Worm (Caenorhabditis elegans) whole organism, L4 larva: ENCODE data around the gene F09B9.4.

Experiments
- F37D6.2 ChIP-seq: sonication (generic microtip); optimal IDR thresholded peaks from 2 replicates; lab custom pipeline; 2016; ENCODE audit warnings: mild to moderate bottlenecking, missing genetic modification characterization, missing compliant biosample characterization
- T20F7.1 ChIP-seq: fragments of 200-800 bp; sonication (Bioruptor generic); optimal IDR thresholded peaks from 2 replicates; lab custom pipeline; 2018; ENCODE audit warnings: mild to moderate bottlenecking, missing genetic modification characterization, missing compliant biosample characterization
- Y75B8A.6 ChIP-seq: fragments of 200-800 bp; sonication (Bioruptor generic); IDR thresholded peaks from 2 replicates; pipeline ENCODE4 v1.3.6; 2022; ENCODE audit warnings: missing genetic modification reagents, missing genetic modification characterization, missing compliant biosample characterization
- aha-1 ChIP-seq: fragments of 150-350 bp; peaks from one replicate; lab custom pipeline; 2014; ENCODE audit warnings: missing biosample characterization, missing genetic modification characterization
- aly-2 ChIP-seq: sonication (generic microtip); optimal IDR thresholded peaks from 2 replicates; lab custom pipeline; 2018; ENCODE audit warnings: missing biosample characterization, missing genetic modification characterization
- attf-4 ChIP-seq: sonication (generic microtip); optimal IDR thresholded peaks from 3 replicates; lab custom pipeline; 2017; ENCODE audit warnings: missing biosample characterization, missing genetic modification characterization
- ceh-28 ChIP-seq: fragments of 150-350 bp; optimal IDR thresholded peaks from 2 replicates; lab custom pipeline; 2014; ENCODE audit warnings: missing biosample characterization, missing genetic modification reagents, missing genetic modification characterization
- ceh-44 ChIP-seq: fragments of 200-800 bp; sonication (Bioruptor generic); IDR thresholded peaks from 2 replicates; pipeline ENCODE4 v1.3.6; 2022; ENCODE audit warnings: missing genetic modification reagents, missing genetic modification characterization, missing compliant biosample characterization
- ces-1 ChIP-seq: fragments of 150-350 bp; sonication (generic microtip); optimal IDR thresholded peaks from 4 replicates; lab custom pipeline; 2014; ENCODE audit warnings: missing biosample characterization, missing genetic modification reagents, missing genetic modification characterization
- cey-2 ChIP-seq: sonication (generic microtip); optimal IDR thresholded peaks from 3 replicates; lab custom pipeline; 2017; ENCODE audit warnings: missing genetic modification characterization, mild to moderate bottlenecking, missing compliant biosample characterization, antibody characterized with exemption, borderline replicate concordance; ENCODE audit not compliant: insufficient read depth
- daf-12 ChIP-seq: fragments of 150-350 bp; optimal IDR thresholded peaks from 2 replicates; lab custom pipeline; 2014; ENCODE audit warnings: missing biosample characterization, missing genetic modification reagents, missing genetic modification characterization
- daf-8 ChIP-seq: fragments of 200-800 bp; sonication (Bioruptor generic); IDR thresholded peaks from 2 replicates; pipeline ENCODE4 v1.3.6; 2022; ENCODE audit warnings: missing genetic modification characterization, missing compliant biosample characterization
- dmd-9 ChIP-seq: fragments of 200-800 bp; sonication (Bioruptor generic); IDR thresholded peaks from 2 replicates; pipeline ENCODE4 v1.3.6; 2022; ENCODE audit warnings: missing genetic modification reagents, missing genetic modification characterization, missing compliant biosample characterization
- dve-1 ChIP-seq: sonication (generic microtip); optimal IDR thresholded peaks from 2 replicates; lab custom pipeline; 2017; ENCODE audit warnings: antibody characterized with exemption, mild to moderate bottlenecking, missing genetic modification characterization, missing compliant biosample characterization; ENCODE audit not compliant: insufficient read depth
- egl-27 ChIP-seq: sonication (generic microtip); optimal IDR thresholded peaks from 3 replicates; lab custom pipeline; 2017; ENCODE audit warnings: missing biosample characterization, missing genetic modification reagents, missing genetic modification characterization
- egl-43 ChIP-seq: fragments of 200-800 bp; sonication (Bioruptor generic); IDR thresholded peaks from 2 replicates; pipeline ENCODE4 v1.3.6; 2022; ENCODE audit warnings: missing genetic modification reagents, missing genetic modification characterization, missing compliant biosample characterization
- fkh-10 ChIP-seq: fragments of 150-350 bp; optimal IDR thresholded peaks from 2 replicates; lab custom pipeline; 2014; ENCODE audit warnings: missing biosample characterization, missing genetic modification reagents, missing genetic modification characterization
- hlh-30 ChIP-seq: sonication (generic microtip); optimal IDR thresholded peaks from 2 replicates; lab custom pipeline; 2017; ENCODE audit warnings: antibody characterized with exemption, mild to moderate bottlenecking, missing genetic modification characterization, missing compliant biosample characterization; ENCODE audit not compliant: insufficient read depth
- hmg-1.1 ChIP-seq: fragments of 200-800 bp; sonication (Bioruptor generic); IDR thresholded peaks from 2 replicates; pipeline ENCODE4 v1.3.6; 2022; ENCODE audit warnings: missing genetic modification reagents, missing genetic modification characterization, missing compliant biosample characterization
- jun-1 ChIP-seq: fragments of 150-350 bp; optimal IDR thresholded peaks from 2 replicates; lab custom pipeline; 2014; ENCODE audit warnings: missing biosample characterization, missing genetic modification reagents, missing genetic modification characterization
- lin-29 ChIP-seq: fragments of 200-800 bp; sonication (Bioruptor generic); IDR thresholded peaks from 2 replicates; pipeline ENCODE4 v1.3.6; 2022; ENCODE audit warnings: missing genetic modification reagents, missing genetic modification characterization, missing compliant biosample characterization
- lin-38 ChIP-seq: fragments of 200-800 bp; sonication (Bioruptor generic); IDR thresholded peaks from 2 replicates; pipeline ENCODE4 v1.3.6; 2022; ENCODE audit warnings: missing genetic modification reagents, missing genetic modification characterization, missing compliant biosample characterization
- lir-3 ChIP-seq: sonication (generic microtip); optimal IDR thresholded peaks from 2 replicates; lab custom pipeline; 2016; ENCODE audit warnings: mild to moderate bottlenecking, missing genetic modification characterization, missing compliant biosample characterization
- lsy-2 ChIP-seq, 2 experiments: fragments of 150-350 bp in 1 of 2; sonication (generic microtip) in 1 of 2; optimal IDR thresholded peaks; 2 replicates each; lab custom pipeline; 2014 to 2017; ENCODE audit warnings: missing biosample characterization in 2 of 2, missing genetic modification characterization in 2 of 2
- mdt-29 ChIP-seq: fragments of 200-800 bp; sonication (Bioruptor generic); IDR thresholded peaks from 2 replicates; pipeline ENCODE4 v1.3.6; 2022; ENCODE audit warnings: missing genetic modification reagents, missing genetic modification characterization, missing compliant biosample characterization
- mxl-3 ChIP-seq: fragments of 200-800 bp; sonication (Bioruptor generic); optimal IDR thresholded peaks from 2 replicates; lab custom pipeline; 2018; ENCODE audit warnings: mild to moderate bottlenecking, missing genetic modification characterization, missing compliant biosample characterization
- nhr-10 ChIP-seq: fragments of 150-350 bp; optimal IDR thresholded peaks from 2 replicates; lab custom pipeline; 2014; ENCODE audit warnings: missing biosample characterization, missing genetic modification characterization
- nhr-102 ChIP-seq: sonication (generic microtip); optimal IDR thresholded peaks from 2 replicates; lab custom pipeline; 2016; ENCODE audit warnings: mild to moderate bottlenecking, missing genetic modification characterization, moderate library complexity, missing compliant biosample characterization
- nhr-28 ChIP-seq: fragments of 150-350 bp; optimal IDR thresholded peaks from 2 replicates; lab custom pipeline; 2014; ENCODE audit warnings: missing biosample characterization, missing genetic modification characterization
- nhr-41 ChIP-seq: fragments of 200-800 bp; sonication (Bioruptor generic); IDR thresholded peaks from 2 replicates; pipeline ENCODE4 v1.3.6; 2022; ENCODE audit warnings: missing genetic modification reagents, missing genetic modification characterization, missing compliant biosample characterization
- nhr-6 ChIP-seq: fragments of 150-350 bp; optimal IDR thresholded peaks from 2 replicates; lab custom pipeline; 2014; ENCODE audit warnings: missing biosample characterization, missing genetic modification characterization
- nhr-76 ChIP-seq: fragments of 150-350 bp; optimal IDR thresholded peaks from 2 replicates; lab custom pipeline; 2014; ENCODE audit warnings: missing biosample characterization, missing genetic modification characterization
- php-3 ChIP-seq: fragments of 200-800 bp; sonication (Bioruptor generic); IDR thresholded peaks from 2 replicates; pipeline ENCODE4 v1.3.6; 2022; ENCODE audit warnings: missing genetic modification reagents, missing genetic modification characterization, missing compliant biosample characterization
- saeg-2 ChIP-seq: fragments of 200-800 bp; sonication (Bioruptor generic); IDR thresholded peaks from 2 replicates; pipeline ENCODE4 v1.3.6; 2022; ENCODE audit warnings: missing genetic modification reagents, missing genetic modification characterization, missing compliant biosample characterization
- set-16 ChIP-seq: fragments of 200-800 bp; sonication (Bioruptor generic); IDR thresholded peaks from 2 replicates; pipeline ENCODE4 v1.3.6; 2022; ENCODE audit warnings: missing genetic modification reagents, missing genetic modification characterization, missing compliant biosample characterization
- snpc-4 ChIP-seq: fragments of 150-350 bp; optimal IDR thresholded peaks from 2 replicates; lab custom pipeline; 2014; ENCODE audit warnings: missing biosample characterization, missing genetic modification characterization
- spr-1 ChIP-seq: sonication (generic microtip); optimal IDR thresholded peaks from 2 replicates; lab custom pipeline; 2016; ENCODE audit warnings: mild to moderate bottlenecking, missing genetic modification characterization, missing compliant biosample characterization
- spr-3 ChIP-seq: fragments of 200-800 bp; sonication (Bioruptor generic); optimal IDR thresholded peaks from 2 replicates; lab custom pipeline; 2018; ENCODE audit warnings: mild to moderate bottlenecking, missing genetic modification characterization, missing compliant biosample characterization
- tag-97 ChIP-seq: fragments of 200-800 bp; sonication (Bioruptor generic); IDR thresholded peaks from 2 replicates; pipeline ENCODE4 v1.3.6; 2022; ENCODE audit warnings: missing genetic modification characterization, missing compliant biosample characterization
- tra-1 ChIP-seq: fragments of 200-800 bp; sonication (Bioruptor generic); IDR thresholded peaks from 2 replicates; pipeline ENCODE4 v1.3.6; 2022; ENCODE audit warnings: missing genetic modification reagents, missing genetic modification characterization, missing compliant biosample characterization
- unc-130 ChIP-seq: sonication (generic microtip); optimal IDR thresholded peaks from 2 replicates; lab custom pipeline; 2016; ENCODE audit warnings: missing genetic modification reagents, missing genetic modification characterization, missing compliant biosample characterization
- unc-39 ChIP-seq: sonication (generic microtip); optimal IDR thresholded peaks from 2 replicates; lab custom pipeline; 2017; ENCODE audit warnings: missing biosample characterization, missing genetic modification characterization
- unc-62 ChIP-seq, 3 experiments: fragments of 150-350 bp in 1 of 3; sonication (generic microtip); optimal IDR thresholded peaks in 2 of 3; peaks in 1 of 3; 1 replicate in 1 of 3; 2 replicates in 2 of 3; lab custom pipeline; 2014 to 2017; ENCODE audit warnings: missing biosample characterization in 3 of 3, missing genetic modification characterization in 3 of 3, missing genetic modification reagents in 3 of 3, missing genotype in 1 of 3
- vab-7 ChIP-seq: fragments of 200-800 bp; sonication (Bioruptor generic); IDR thresholded peaks from 2 replicates; pipeline ENCODE4 v1.3.6; 2022; ENCODE audit warnings: missing genetic modification reagents, missing genetic modification characterization, missing compliant biosample characterization
- zag-1 ChIP-seq: fragments of 150-350 bp; optimal IDR thresholded peaks from 2 replicates; lab custom pipeline; 2014; ENCODE audit warnings: missing biosample characterization, missing genetic modification characterization
- zfp-2 ChIP-seq: sonication (generic microtip); optimal IDR thresholded peaks from 2 replicates; lab custom pipeline; 2016; ENCODE audit warnings: mild to moderate bottlenecking, missing genetic modification characterization, missing compliant biosample characterization
- zip-2 ChIP-seq: fragments of 150-350 bp; optimal IDR thresholded peaks from 2 replicates; lab custom pipeline; 2014; ENCODE audit warnings: missing biosample characterization, missing genetic modification characterization

Gene F09B9.4

ce11 chrX:10158716-10159115, 1.7 kb upstream of the F09B9.4 start, which contains the start of gene erd-2.1 (continued):
- TF ChIP-seq zag-1 (tag; lab: Kevin White, UChicago): no peak
- TF ChIP-seq lsy-2 (tag; optimal IDR thresholded peaks at IDR 0.05; lab: Kevin White, UChicago): peak; percentile 47 to 76
- TF ChIP-seq aly-2 (tag; lab: Kevin White, UChicago): no peak
- TF ChIP-seq T20F7.1 (GFP tag; lab: Kevin White, UChicago): no peak
- TF ChIP-seq egl-43: no peak
- no peak for TF ChIP-seq F37D6.2 (tag; lab: Kevin White, UChicago)
- no peak for TF ChIP-seq mdt-29 (GFP tag; lab: Robert Waterston, UW)
- TF ChIP-seq cey-2 (tag; lab: Kevin White, UChicago): no peak
- TF ChIP-seq nhr-28 (tag; lab: Kevin White, UChicago): peak; percentile 86
- peak; percentile 97 for TF ChIP-seq aha-1
- no peak for TF ChIP-seq egl-27
- TF ChIP-seq set-16 (GFP tag; lab: Robert Waterston, UW): peak; percentile 24; the same call in 1 of the 2 replicates
- no peak for TF ChIP-seq saeg-2 (GFP tag; lab: Robert Waterston, UW)
- TF ChIP-seq daf-8 (GFP tag; lab: Robert Waterston, UW): no peak
- TF ChIP-seq nhr-10: no peak
- TF ChIP-seq dmd-9 (GFP tag; lab: Robert Waterston, UW): no peak
- no peak for TF ChIP-seq vab-7 (GFP tag; lab: Robert Waterston, UW)
- peak in 1 of 2 experiments; percentile 81 for TF ChIP-seq unc-62 (GFP tag; optimal IDR thresholded peaks at IDR 0.05 in 1 of 2; lab: Kevin White, UChicago)
- TF ChIP-seq unc-62 (tag; optimal IDR thresholded peaks at IDR 0.05; lab: Kevin White, UChicago): no peak
- TF ChIP-seq ceh-44 (GFP tag; lab: Robert Waterston, UW): no peak
- TF ChIP-seq zfp-2 (tag; lab: Kevin White, UChicago): no peak
- TF ChIP-seq snpc-4 (tag; lab: Kevin White, UChicago): no peak
- TF ChIP-seq Y75B8A.6: no peak
- no peak for TF ChIP-seq ceh-28
- no peak for TF ChIP-seq nhr-102
- no peak for TF ChIP-seq lin-29 (GFP tag; lab: Robert Waterston, UW)
- TF ChIP-seq lin-38: no peak
- TF ChIP-seq spr-3: no peak
- no peak for TF ChIP-seq nhr-6 (tag; lab: Kevin White, UChicago)
- no peak for TF ChIP-seq jun-1 (tag; lab: Kevin White, UChicago)
- no peak for TF ChIP-seq spr-1 (tag; lab: Kevin White, UChicago)
- TF ChIP-seq tag-97 (GFP tag; lab: Robert Waterston, UW): no peak
- TF ChIP-seq attf-4 (tag; lab: Kevin White, UChicago): no peak
- peak; percentile 99 for TF ChIP-seq mxl-3
- TF ChIP-seq hmg-1.1 (GFP tag; lab: Robert Waterston, UW): peak; percentile 77
- TF ChIP-seq dve-1 (tag; lab: Kevin White, UChicago): peak; percentile 82
- TF ChIP-seq zip-2 (tag; lab: Kevin White, UChicago): no peak
- no peak for TF ChIP-seq unc-130

- TF ChIP-seq php-3 (GFP tag; lab: Robert Waterston, UW): no peak
- TF ChIP-seq lin-29 (GFP tag; lab: Robert Waterston, UW): no peak
- no peak for TF ChIP-seq nhr-41 (GFP tag; lab: Robert Waterston, UW)
- no peak for TF ChIP-seq mxl-3
- TF ChIP-seq lir-3 (tag; lab: Kevin White, UChicago): no peak
- no peak for TF ChIP-seq tra-1 (GFP tag; lab: Robert Waterston, UW)
- TF ChIP-seq attf-4 (tag; lab: Kevin White, UChicago): no peak
- TF ChIP-seq daf-12 (tag; lab: Kevin White, UChicago): no peak
- no peak for TF ChIP-seq unc-39 (tag; lab: Kevin White, UChicago)
- TF ChIP-seq ces-1 (GFP tag; lab: Kevin White, UChicago): peak; percentile 28
- no peak for TF ChIP-seq hlh-30
- TF ChIP-seq fkh-10 (GFP tag; lab: Kevin White, UChicago): peak; percentile 43
- no peak for TF ChIP-seq F37D6.2 (tag; lab: Kevin White, UChicago)
- peak in 1 of 2 experiments; percentile 54 for TF ChIP-seq unc-62 (GFP tag; optimal IDR thresholded peaks at IDR 0.05 in 1 of 2; lab: Kevin White, UChicago)
- TF ChIP-seq unc-62 (tag; optimal IDR thresholded peaks at IDR 0.05; lab: Kevin White, UChicago): no peak
- TF ChIP-seq nhr-76 (tag; lab: Kevin White, UChicago): no peak
Observed at ce11 chrX:10162476-10162875, 2.0 kb downstream of the F09B9.4 start.
